Worm (Caenorhabditis elegans) whole organism, late embryonic: Measurements from ENCODE around the gene srg-54.

Experiments
- F13H6.1 ChIP-seq: sonication (generic microtip); optimal IDR thresholded peaks from 2 replicates; lab custom pipeline; 2016; ENCODE audit warnings: missing genetic modification characterization, missing compliant biosample characterization
- K09A11.1 ChIP-seq: sonication (generic microtip); optimal IDR thresholded peaks from 2 replicates; lab custom pipeline; 2017; ENCODE audit warnings: antibody characterized with exemption, mild to moderate bottlenecking, missing genetic modification characterization, missing compliant biosample characterization; ENCODE audit not compliant: insufficient read depth
- Y22D7AL.16 ChIP-seq: sonication (generic microtip); optimal IDR thresholded peaks from 2 replicates; lab custom pipeline; 2016; ENCODE audit warnings: missing genetic modification characterization, missing compliant biosample characterization
- ceh-2 ChIP-seq: sonication (generic microtip); optimal IDR thresholded peaks from 2 replicates; lab custom pipeline; 2016; ENCODE audit warnings: missing genotype, missing genetic modification characterization, missing compliant biosample characterization
- ceh-24 ChIP-seq: sonication (generic microtip); optimal IDR thresholded peaks from 2 replicates; lab custom pipeline; 2016; ENCODE audit warnings: mild to moderate bottlenecking, missing genetic modification characterization, missing compliant biosample characterization
- fkh-10 ChIP-seq: fragments of 150-350 bp; optimal IDR thresholded peaks from 2 replicates; lab custom pipeline; 2014; ENCODE audit warnings: missing biosample characterization, missing genetic modification reagents, missing genetic modification characterization
- nfya-1 ChIP-seq: sonication (generic microtip); optimal IDR thresholded peaks from 2 replicates; lab custom pipeline; 2017; ENCODE audit warnings: missing genetic modification characterization, mild to moderate bottlenecking, missing compliant biosample characterization, antibody characterized with exemption, moderate library complexity
- nhr-11 ChIP-seq: fragments of 150-350 bp; optimal IDR thresholded peaks from 2 replicates; lab custom pipeline; 2014; ENCODE audit warnings: missing biosample characterization, missing genetic modification characterization
- nhr-232 ChIP-seq: sonication (generic microtip); optimal IDR thresholded peaks from 2 replicates; lab custom pipeline; 2016; ENCODE audit warnings: missing genetic modification characterization, missing compliant biosample characterization
- pax-1 ChIP-seq: fragments of 150-350 bp; optimal IDR thresholded peaks from 2 replicates; lab custom pipeline; 2014; ENCODE audit warnings: missing biosample characterization, missing genetic modification characterization
- pha-4 ChIP-seq: fragments of 150-350 bp; optimal IDR thresholded peaks from 2 replicates; lab custom pipeline; 2018; ENCODE audit warnings: missing biosample characterization, missing genetic modification reagents, missing genetic modification characterization
- pqm-1 ChIP-seq: sonication (generic microtip); optimal IDR thresholded peaks from 2 replicates; lab custom pipeline; 2016; ENCODE audit warnings: missing genetic modification characterization, missing compliant biosample characterization
- sox-2 ChIP-seq: fragments of 200-800 bp; sonication (Bioruptor generic); IDR thresholded peaks from 2 replicates; pipeline ENCODE4 v1.3.6; 2022; ENCODE audit warnings: missing genetic modification reagents, missing genetic modification characterization, missing compliant biosample characterization
- unc-42 ChIP-seq: sonication (generic microtip); optimal IDR thresholded peaks from 2 replicates; lab custom pipeline; 2016; ENCODE audit warnings: missing genotype, missing genetic modification characterization, missing compliant biosample characterization

DNA sequence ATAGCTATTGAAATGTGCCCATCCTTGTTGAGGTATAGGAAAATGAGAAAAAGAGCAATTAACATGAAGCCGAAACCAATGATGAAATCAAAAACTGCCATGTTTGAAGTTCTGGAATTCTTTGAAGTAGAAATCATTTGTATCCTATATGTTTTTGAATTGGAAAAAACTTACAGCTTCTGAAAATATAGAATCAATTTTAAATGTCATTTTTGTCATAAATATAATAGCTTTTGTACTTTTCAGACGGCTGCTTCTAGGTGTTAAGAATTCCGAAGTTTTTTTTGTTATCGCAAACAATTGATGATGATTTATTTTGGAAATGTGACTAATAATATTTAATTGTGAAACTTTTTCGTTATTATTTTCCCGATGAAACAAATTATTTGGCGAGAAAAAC, 23.0 kb upstream of the srg-54 start, which contains the start of gene C30G7.4:
- TF ChIP-seq pha-4 (tag; lab: Kevin White, UChicago) (no peak), sox-2 (GFP tag; lab: Robert Waterston, UW) (no peak), fkh-10 (no peak), unc-42 (tag; lab: Kevin White, UChicago) (no peak), K09A11.1 (tag; lab: Kevin White, UChicago) (no peak), F13H6.1 (tag; lab: Kevin White, UChicago) (no peak), ceh-2 (tag; lab: Kevin White, UChicago) (no peak), ceh-24 (tag; lab: Kevin White, UChicago) (no peak), nfya-1 (no peak), nhr-11 (tag; lab: Kevin White, UChicago) (no peak), pax-1 (tag; lab: Kevin White, UChicago) (no peak), nhr-232 (no peak), pqm-1 (tag; lab: Kevin White, UChicago) (no peak), Y22D7AL.16 (tag; lab: Kevin White, UChicago) (no peak)
